Fruit fly (Drosophila melanogaster) whole organism, prepupa: ENCODE data around the gene CG5618.

Experiments
- Blimp-1 ChIP-seq: fragments of 200-800 bp; sonication (Bioruptor generic); optimal IDR thresholded peaks from 3 replicates; lab custom pipeline; 2017; ENCODE audit warnings: missing biosample characterization, missing genetic modification characterization, mild to moderate bottlenecking, moderate library complexity, missing genetic modification reagents
- CG10631 ChIP-seq: fragments of 200-800 bp; sonication (Bioruptor generic); optimal IDR thresholded peaks from 2 replicates; lab custom pipeline; 2016; ENCODE audit warnings: missing biosample characterization, missing genetic modification characterization
- CG10669 ChIP-seq: fragments of 200-800 bp; sonication (Bioruptor generic); optimal IDR thresholded peaks from 3 replicates; lab custom pipeline; 2018; ENCODE audit warnings: missing biosample characterization, mild to moderate bottlenecking, missing genetic modification characterization, moderate library complexity
- CG11294 ChIP-seq: fragments of 200-800 bp; sonication (Bioruptor generic); IDR thresholded peaks from 2 replicates; pipeline ENCODE4 v1.3.6; 2022; ENCODE audit warnings: missing biosample characterization, missing genetic modification characterization
- CG11762 ChIP-seq: fragments of 200-800 bp; sonication (Bioruptor generic); optimal IDR thresholded peaks from 3 replicates; lab custom pipeline; 2016; ENCODE audit warnings: missing biosample characterization, missing genetic modification characterization; ENCODE audit not compliant: insufficient read depth
- CG11902 ChIP-seq: fragments of 200-800 bp; sonication (Bioruptor generic); optimal IDR thresholded peaks from 3 replicates; lab custom pipeline; 2016; ENCODE audit warnings: missing biosample characterization, missing genetic modification characterization
- CG15336 ChIP-seq: fragments of 200-800 bp; sonication (Bioruptor generic); IDR thresholded peaks from 2 replicates; pipeline ENCODE4 v1.3.6; 2022; ENCODE audit warnings: missing biosample characterization, missing genetic modification characterization
- CG1621 ChIP-seq: fragments of 200-800 bp; sonication (Bioruptor generic); optimal IDR thresholded peaks from 3 replicates; lab custom pipeline; 2018; ENCODE audit warnings: missing biosample characterization, mild to moderate bottlenecking, missing genetic modification characterization
- CG3032 ChIP-seq: fragments of 200-800 bp; optimal IDR thresholded peaks from 2 replicates; lab custom pipeline; 2019; ENCODE audit warnings: missing biosample characterization, mild to moderate bottlenecking, missing genetic modification characterization, moderate library complexity
- CG31627 ChIP-seq: fragments of 200-800 bp; sonication (Bioruptor generic); optimal IDR thresholded peaks from 3 replicates; lab custom pipeline; 2016; ENCODE audit warnings: missing biosample characterization, missing genetic modification characterization
- CG32006 ChIP-seq: fragments of 200-800 bp; sonication (Bioruptor generic); optimal IDR thresholded peaks from 3 replicates; lab custom pipeline; 2017; ENCODE audit warnings: missing biosample characterization, mild to moderate bottlenecking, missing genetic modification characterization
- CG34406 ChIP-seq: fragments of 200-800 bp; sonication (Bioruptor generic); optimal IDR thresholded peaks from 3 replicates; lab custom pipeline; 2016; ENCODE audit warnings: missing biosample characterization, missing genetic modification characterization
- CG3919 ChIP-seq: fragments of 200-800 bp; sonication (Bioruptor generic); optimal IDR thresholded peaks from 3 replicates; lab custom pipeline; 2016; ENCODE audit warnings: missing biosample characterization, missing genetic modification characterization
- CG6163 ChIP-seq: fragments of 200-800 bp; sonication (Bioruptor generic); IDR thresholded peaks from 3 replicates; pipeline ENCODE4 v1.3.6; 2022; ENCODE audit warnings: missing biosample characterization, missing genetic modification characterization
- CG6276 ChIP-seq: fragments of 200-800 bp; sonication (Bioruptor generic); optimal IDR thresholded peaks from 2 replicates; lab custom pipeline; 2017; ENCODE audit warnings: missing biosample characterization, mild to moderate bottlenecking, missing genetic modification characterization
- CG6792 ChIP-seq: fragments of 200-800 bp; sonication (Bioruptor generic); optimal IDR thresholded peaks from 3 replicates; lab custom pipeline; 2016; ENCODE audit warnings: missing biosample characterization, missing genetic modification characterization
- CG6808 ChIP-seq: fragments of 200-800 bp; sonication (Bioruptor generic); optimal IDR thresholded peaks from 3 replicates; lab custom pipeline; 2017; ENCODE audit warnings: missing biosample characterization, missing genetic modification characterization, mild to moderate bottlenecking, moderate library complexity, missing genetic modification reagents
- CG6854 ChIP-seq: fragments of 200-800 bp; sonication (Bioruptor generic); optimal IDR thresholded peaks from 2 replicates; lab custom pipeline; 2017; ENCODE audit warnings: missing biosample characterization, mild to moderate bottlenecking, missing genetic modification characterization
- CG7368 ChIP-seq: fragments of 200-800 bp; sonication (Bioruptor generic); optimal IDR thresholded peaks from 3 replicates; lab custom pipeline; 2016; ENCODE audit warnings: missing biosample characterization, missing genetic modification characterization
- CG8119 ChIP-seq: fragments of 200-800 bp; sonication (Bioruptor generic); IDR thresholded peaks from 3 replicates; pipeline ENCODE4 v1.3.6; 2022; ENCODE audit warnings: missing biosample characterization, missing genetic modification characterization
- CG8319 ChIP-seq: fragments of 200-800 bp; sonication (Bioruptor generic); optimal IDR thresholded peaks from 3 replicates; lab custom pipeline; 2016; ENCODE audit warnings: missing biosample characterization, missing genetic modification characterization
- CG8632 ChIP-seq: fragments of 200-800 bp; sonication (Bioruptor generic); optimal IDR thresholded peaks from 3 replicates; lab custom pipeline; 2016; ENCODE audit warnings: missing biosample characterization, missing genetic modification characterization
- CG9139 ChIP-seq: fragments of 200-800 bp; sonication (Bioruptor generic); optimal IDR thresholded peaks from 3 replicates; lab custom pipeline; 2017; ENCODE audit warnings: missing biosample characterization, mild to moderate bottlenecking, missing genetic modification characterization
- Eip75B ChIP-seq: fragments of 200-800 bp; sonication (Bioruptor generic); optimal IDR thresholded peaks from 3 replicates; lab custom pipeline; 2016; ENCODE audit warnings: missing biosample characterization, missing genetic modification characterization
- Eip78C ChIP-seq: fragments of 200-800 bp; sonication (Bioruptor generic); peaks from one replicate; lab custom pipeline; 2016; ENCODE audit warnings: missing biosample characterization, missing genetic modification characterization
- Ets96B ChIP-seq: fragments of 200-800 bp; optimal IDR thresholded peaks from 2 replicates; lab custom pipeline; 2019; ENCODE audit warnings: missing biosample characterization, mild to moderate bottlenecking, missing genetic modification characterization, moderate library complexity
- Hr38 ChIP-seq: sonication (Bioruptor generic); optimal IDR thresholded peaks from 2 replicates; lab custom pipeline; 2016; ENCODE audit warnings: missing biosample characterization, missing genetic modification characterization
- Hr39 ChIP-seq: fragments of 200-800 bp; sonication (Bioruptor generic); optimal IDR thresholded peaks from 2 replicates; lab custom pipeline; 2016; ENCODE audit warnings: missing biosample characterization, missing genetic modification characterization
- Lpt ChIP-seq: fragments of 200-800 bp; sonication (Bioruptor generic); optimal IDR thresholded peaks from 3 replicates; lab custom pipeline; 2016; ENCODE audit warnings: missing biosample characterization, missing genetic modification characterization
- Met ChIP-seq: fragments of 200-800 bp; sonication (Bioruptor generic); optimal IDR thresholded peaks from 3 replicates; lab custom pipeline; 2016; ENCODE audit warnings: missing biosample characterization, missing genetic modification characterization
- OdsH ChIP-seq: fragments of 200-800 bp; sonication (Bioruptor generic); optimal IDR thresholded peaks from 3 replicates; lab custom pipeline; 2016; ENCODE audit warnings: missing biosample characterization, missing genetic modification characterization
- Sox15 ChIP-seq: fragments of 200-800 bp; sonication (Bioruptor generic); optimal IDR thresholded peaks from 3 replicates; lab custom pipeline; 2016; ENCODE audit warnings: missing biosample characterization, missing genetic modification characterization
- achi ChIP-seq: fragments of 200-800 bp; sonication (Bioruptor generic); optimal IDR thresholded peaks from 3 replicates; lab custom pipeline; 2016; ENCODE audit warnings: missing biosample characterization, missing genetic modification characterization
- acj6 ChIP-seq: fragments of 200-800 bp; sonication (Bioruptor generic); optimal IDR thresholded peaks from 3 replicates; lab custom pipeline; 2016; ENCODE audit warnings: missing biosample characterization, missing genetic modification characterization
- dac ChIP-seq: fragments of 200-800 bp; sonication (Bioruptor generic); optimal IDR thresholded peaks from 2 replicates; lab custom pipeline; 2017; ENCODE audit warnings: missing biosample characterization, mild to moderate bottlenecking, missing genetic modification characterization
- eg ChIP-seq: fragments of 200-800 bp; sonication (Bioruptor generic); IDR thresholded peaks from 3 replicates; pipeline ENCODE4 v1.3.6; 2022; ENCODE audit warnings: missing biosample characterization, missing genetic modification characterization
- fd59A ChIP-seq: fragments of 200-800 bp; sonication (Bioruptor generic); optimal IDR thresholded peaks from 2 replicates; lab custom pipeline; 2017; ENCODE audit warnings: missing biosample characterization, mild to moderate bottlenecking, missing genetic modification characterization, missing genetic modification reagents
- fd85E ChIP-seq: fragments of 200-800 bp; sonication (Bioruptor generic); optimal IDR thresholded peaks from 3 replicates; lab custom pipeline; 2016; ENCODE audit warnings: missing biosample characterization, missing genetic modification characterization
- fkh ChIP-seq: fragments of 200-800 bp; sonication (Bioruptor generic); optimal IDR thresholded peaks from 3 replicates; lab custom pipeline; 2017; ENCODE audit warnings: missing biosample characterization, mild to moderate bottlenecking, missing genetic modification characterization, moderate library complexity
- lz ChIP-seq: fragments of 200-800 bp; sonication (Bioruptor generic); optimal IDR thresholded peaks from 3 replicates; lab custom pipeline; 2016; ENCODE audit warnings: missing biosample characterization, missing genetic modification characterization
- net ChIP-seq: fragments of 200-800 bp; sonication (Bioruptor generic); optimal IDR thresholded peaks from 3 replicates; lab custom pipeline; 2016; ENCODE audit warnings: missing biosample characterization, missing genetic modification characterization
- pdm3 ChIP-seq: fragments of 200-800 bp; sonication (Bioruptor generic); optimal IDR thresholded peaks from 3 replicates; lab custom pipeline; 2016; ENCODE audit warnings: missing biosample characterization, missing genetic modification characterization
- spab ChIP-seq: fragments of 200-800 bp; sonication (Bioruptor generic); optimal IDR thresholded peaks from 2 replicates; lab custom pipeline; 2017; ENCODE audit warnings: missing biosample characterization, mild to moderate bottlenecking, missing genetic modification characterization, missing genetic modification reagents
- ss ChIP-seq, 2 experiments: fragments of 200-800 bp; sonication (Bioruptor generic); optimal IDR thresholded peaks; 2 replicates in 1 of 2; 3 replicates in 1 of 2; lab custom pipeline; 2017 to 2018; ENCODE audit warnings: mild to moderate bottlenecking in 2 of 2, missing biosample characterization in 2 of 2, missing genetic modification characterization in 2 of 2, moderate library complexity in 1 of 2
- svp ChIP-seq: fragments of 200-800 bp; sonication (Bioruptor generic); peaks from one replicate; lab custom pipeline; 2016; ENCODE audit warnings: missing biosample characterization, missing genetic modification characterization
- topi ChIP-seq: fragments of 200-800 bp; sonication (Bioruptor generic); optimal IDR thresholded peaks from 3 replicates; lab custom pipeline; 2016; ENCODE audit warnings: missing biosample characterization, missing genetic modification characterization
- vri ChIP-seq: fragments of 200-800 bp; sonication (Bioruptor generic); optimal IDR thresholded peaks from 3 replicates; lab custom pipeline; 2016; ENCODE audit warnings: missing biosample characterization, mild to moderate bottlenecking, missing genetic modification characterization

The CG5618 gene

DNA sequence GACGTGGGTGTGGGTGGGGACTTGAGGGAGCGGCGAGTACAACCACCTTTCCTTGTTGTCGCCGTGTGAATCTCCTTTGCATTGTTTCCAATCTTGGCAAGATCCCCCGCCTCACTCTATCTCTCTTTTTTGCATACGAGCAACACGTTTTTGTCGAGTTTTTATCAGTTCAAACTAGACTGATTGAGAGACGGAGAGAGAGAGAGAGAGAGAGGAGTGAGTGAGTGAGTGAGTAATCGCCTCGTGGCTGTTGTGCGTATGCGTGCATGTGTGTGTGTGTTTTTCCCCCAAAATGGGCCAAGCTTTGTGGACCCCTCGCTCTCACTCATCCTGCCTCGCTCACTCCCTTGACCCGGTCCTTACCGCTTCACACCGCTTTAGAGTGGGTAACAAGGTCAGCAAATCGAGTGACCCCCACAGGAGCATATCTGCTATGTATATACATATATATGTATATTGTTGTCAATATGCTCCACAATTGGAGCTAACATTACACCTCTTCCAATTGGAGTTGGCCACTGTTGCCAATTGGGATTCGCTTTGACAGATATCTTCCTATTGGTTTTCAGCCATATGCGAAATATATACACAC lies 3.8 kb upstream of the CG5618 start (continued):
- TF ChIP-seq CG15336 (GFP tag; lab: Robert Waterston, UW): peak; percentile 22; the same call in 1 of the 2 replicates
- TF ChIP-seq CG6163 (GFP tag; lab: Robert Waterston, UW): no peak
- peak; percentile 25 for TF ChIP-seq vri (GFP tag; lab: Kevin White, UChicago)
- no peak for TF ChIP-seq CG11762 (GFP tag; lab: Kevin White, UChicago)
- no peak for TF ChIP-seq CG31627 (GFP tag; lab: Kevin White, UChicago)
- TF ChIP-seq ss (GFP tag; optimal IDR thresholded peaks at IDR 0.05; lab: Kevin White, UChicago): no peak
- no peak for TF ChIP-seq pdm3 (GFP tag; lab: Kevin White, UChicago)
- TF ChIP-seq CG6792 (GFP tag; lab: Kevin White, UChicago): no peak
- TF ChIP-seq CG7368 (GFP tag; lab: Kevin White, UChicago): no peak
- no peak for TF ChIP-seq CG32006 (GFP tag; lab: Kevin White, UChicago)
- TF ChIP-seq CG3032 (tag; lab: Kevin White, UChicago): no peak
- TF ChIP-seq CG11902 (GFP tag; lab: Kevin White, UChicago): no peak
- TF ChIP-seq OdsH (GFP tag; lab: Kevin White, UChicago): no peak
- no peak for TF ChIP-seq acj6 (GFP tag; lab: Kevin White, UChicago)
- TF ChIP-seq svp: peak; percentile 89
- no peak for TF ChIP-seq CG11294 (GFP tag; lab: Robert Waterston, UW)
- no peak for TF ChIP-seq CG8319 (GFP tag; lab: Kevin White, UChicago)
- no peak for TF ChIP-seq CG3919 (GFP tag; lab: Kevin White, UChicago)
- no peak for TF ChIP-seq Hr39 (GFP tag; lab: Kevin White, UChicago)
- TF ChIP-seq dac (GFP tag; lab: Kevin White, UChicago): no peak
- TF ChIP-seq Ets96B: no peak
- no peak for TF ChIP-seq CG10669 (GFP tag; lab: Kevin White, UChicago)
- TF ChIP-seq CG6808 (GFP tag; lab: Kevin White, UChicago): no peak
- no peak for TF ChIP-seq fkh
- 0 out of 3 replicates have a peak, but pooled peaks have one; percentile 32 for TF ChIP-seq CG8119 (GFP tag; lab: Robert Waterston, UW)
- TF ChIP-seq topi: no peak
- no peak for TF ChIP-seq net (GFP tag; lab: Kevin White, UChicago)
- no peak for TF ChIP-seq CG8632 (GFP tag; lab: Kevin White, UChicago)
- TF ChIP-seq Eip78C (GFP tag; lab: Kevin White, UChicago): peak; percentile 73
- peak; percentile 13 for TF ChIP-seq Eip75B (GFP tag; lab: Kevin White, UChicago)
- TF ChIP-seq achi: no peak
- no peak for TF ChIP-seq CG34406 (GFP tag; lab: Kevin White, UChicago)
- no peak for TF ChIP-seq Met
- TF ChIP-seq, all 60 proteins: peak for 7

DNA sequence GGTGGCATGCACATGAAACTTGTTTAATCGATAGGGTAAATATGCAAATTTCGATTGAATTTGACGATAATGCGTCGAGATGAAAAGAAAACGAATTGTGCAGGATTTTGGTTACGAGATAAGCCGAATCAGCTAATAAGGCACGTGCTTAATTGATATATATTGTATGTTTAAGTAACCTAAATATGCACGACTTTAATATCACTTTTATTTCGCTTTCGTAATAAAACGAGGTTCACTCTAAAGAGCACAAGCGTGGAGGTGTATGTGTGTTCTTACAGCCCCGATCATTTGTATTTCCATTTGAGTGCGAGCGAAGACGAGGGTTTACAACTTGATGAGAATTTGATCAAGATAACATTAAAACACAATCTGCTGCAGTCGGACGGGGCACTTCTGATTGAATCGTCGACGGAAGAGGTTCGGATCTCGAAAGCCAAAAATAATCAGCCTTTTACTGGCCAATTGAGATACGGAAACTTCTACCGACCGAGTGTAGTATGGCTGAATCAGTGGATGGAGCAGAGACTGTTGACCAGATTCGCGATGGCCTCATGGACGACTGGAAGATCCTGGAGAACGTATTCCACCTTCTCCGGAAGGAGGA lies 580 bp downstream of the CG5618 start:
- TF ChIP-seq CG31627 (GFP tag; lab: Kevin White, UChicago): peak; percentile 8
- no peak for TF ChIP-seq Blimp-1
- peak; percentile 6 for TF ChIP-seq CG11762 (GFP tag; lab: Kevin White, UChicago)
- no peak for TF ChIP-seq Hr38
- no peak for TF ChIP-seq CG10631 (GFP tag; lab: Kevin White, UChicago)
- no peak for TF ChIP-seq Hr39 (GFP tag; lab: Kevin White, UChicago)
- no peak for TF ChIP-seq CG8119 (GFP tag; lab: Robert Waterston, UW)
- TF ChIP-seq pdm3 (GFP tag; lab: Kevin White, UChicago): no peak
- no peak for TF ChIP-seq CG11294 (GFP tag; lab: Robert Waterston, UW)
- TF ChIP-seq fkh: no peak
- TF ChIP-seq spab: no peak
- TF ChIP-seq CG6808 (GFP tag; lab: Kevin White, UChicago): no peak
- TF ChIP-seq fd85E: no peak
- TF ChIP-seq dac (GFP tag; lab: Kevin White, UChicago): no peak
- no peak for TF ChIP-seq Sox15
- no peak for TF ChIP-seq Lpt (GFP tag; lab: Kevin White, UChicago)
- TF ChIP-seq achi: no peak
- TF ChIP-seq CG6854 (GFP tag; lab: Kevin White, UChicago): no peak
- no peak for TF ChIP-seq net (GFP tag; lab: Kevin White, UChicago)
- no peak for TF ChIP-seq fd59A
- TF ChIP-seq vri (GFP tag; lab: Kevin White, UChicago): peak; percentile 46
- TF ChIP-seq CG1621: no peak
- no peak for TF ChIP-seq CG32006 (GFP tag; lab: Kevin White, UChicago)
- no peak for TF ChIP-seq Met
- peak; percentile 48 for TF ChIP-seq CG15336 (GFP tag; lab: Robert Waterston, UW)
- no peak for TF ChIP-seq eg (GFP tag; lab: Robert Waterston, UW)
- TF ChIP-seq svp: peak; percentile 85
- TF ChIP-seq lz (GFP tag; lab: Kevin White, UChicago): no peak
- TF ChIP-seq CG6276 (GFP tag; lab: Kevin White, UChicago): no peak
- TF ChIP-seq CG9139 (GFP tag; lab: Kevin White, UChicago): no peak
- TF ChIP-seq CG8319 (GFP tag; lab: Kevin White, UChicago): no peak
